Fruit fly (Drosophila melanogaster): Measurements from ENCODE around the gene mRpL2.

mRpL2 gene

dm6 chr3L:11119901-11120418 lies 687 bp upstream of the mRpL2 start (continued):
- TF ChIP-seq cato (GFP tag; optimal IDR thresholded peaks at IDR 0.05; ENCODE audit: borderline replicate concordance) (no peak), ara (GFP tag; IDR thresholded peaks at IDR 0.05) (no peak), usp (GFP tag; optimal IDR thresholded peaks at IDR 0.05) (no peak), Oaz (GFP tag; IDR thresholded peaks at IDR 0.05) (no peak), peb (GFP tag; IDR thresholded peaks at IDR 0.05) (no peak), CG8290 (GFP tag; optimal IDR thresholded peaks at IDR 0.05) (no peak), CG8290 (tag; optimal IDR thresholded peaks at IDR 0.05) (peak in 1 of 2 experiments; percentile 78), dimm (GFP tag; IDR thresholded peaks at IDR 0.05) (no peak), ATbp (GFP tag; optimal IDR thresholded peaks at IDR 0.05) (peak; percentile 66), disco-r (GFP tag; optimal IDR thresholded peaks at IDR 0.05) (no peak), Hmx (GFP tag; optimal IDR thresholded peaks at IDR 0.05) (no peak), ham (GFP tag; IDR thresholded peaks at IDR 0.05) (no peak), Dad (GFP tag; optimal IDR thresholded peaks at IDR 0.05) (no peak), yki (optimal IDR thresholded peaks at IDR 0.05) (no peak), CG10462 (GFP tag; optimal IDR thresholded peaks at IDR 0.05) (no peak), grn (GFP tag; optimal IDR thresholded peaks at IDR 0.05) (no peak), ab (GFP tag; optimal IDR thresholded peaks at IDR 0.05) (no peak), Abd-B (GFP tag; optimal IDR thresholded peaks at IDR 0.05) (no peak), CG9215 (GFP tag; IDR thresholded peaks at IDR 0.05) (no peak), run (tag; optimal IDR thresholded peaks at IDR 0.05) (no peak), Stat92E (GFP tag; optimal IDR thresholded peaks at IDR 0.05) (peak in 1 of 3 experiments; percentile 90), CG1602 (GFP tag; optimal IDR thresholded peaks at IDR 0.05) (no peak), CG2202 (tag; optimal IDR thresholded peaks at IDR 0.05) (peak; percentile 25), CG11696 (GFP tag; IDR thresholded peaks at IDR 0.05) (no peak), NfI (GFP tag; optimal IDR thresholded peaks at IDR 0.05) (no peak), nerfin-2 (GFP tag; IDR thresholded peaks at IDR 0.05; ENCODE audit: partially characterized antibody) (no peak), oc (tag; optimal IDR thresholded peaks at IDR 0.05) (peak; percentile 9), nmo (GFP tag; optimal IDR thresholded peaks at IDR 0.05) (peak; percentile 14), lov (optimal IDR thresholded peaks at IDR 0.05) (no peak), lov (GFP tag; IDR thresholded peaks at IDR 0.05) (no peak), Rfx (GFP tag; IDR thresholded peaks at IDR 0.05) (no peak; the same call in 1 of the 2 replicates), sc (optimal IDR thresholded peaks at IDR 0.05) (no peak), sc (GFP tag; optimal IDR thresholded peaks at IDR 0.05) (peak; percentile 42), CG11456 (GFP tag; IDR thresholded peaks at IDR 0.05) (no peak), CHES-1-like (GFP tag; optimal IDR thresholded peaks at IDR 0.05) (peak; percentile 27), CG4820 (GFP tag; optimal IDR thresholded peaks at IDR 0.05) (no peak), scrt (GFP tag; optimal IDR thresholded peaks at IDR 0.05) (peak; percentile 41), Sox102F (GFP tag; optimal IDR thresholded peaks at IDR 0.05) (no peak), Elba2 (GFP tag; optimal IDR thresholded peaks at IDR 0.05) (peak; percentile 51), CG9437 (GFP tag; optimal IDR thresholded peaks at IDR 0.05) (no peak), stc (GFP tag; IDR thresholded peaks at IDR 0.05) (no peak), lbe (GFP tag; optimal IDR thresholded peaks at IDR 0.05) (no peak), chn (GFP tag; optimal IDR thresholded peaks at IDR 0.05) (no peak), CG10209 (GFP tag; optimal IDR thresholded peaks at IDR 0.05) (peak; percentile 30), zfh1 (GFP tag; IDR thresholded peaks at IDR 0.05) (0 out of 3 replicates have a peak, but pooled peaks have one; percentile 18), CG1647 (GFP tag; optimal IDR thresholded peaks at IDR 0.05) (no peak), pb (GFP tag; optimal IDR thresholded peaks at IDR 0.05) (no peak), BtbVII (GFP tag; optimal IDR thresholded peaks at IDR 0.05) (peak; percentile 63), wek (GFP tag; optimal IDR thresholded peaks at IDR 0.05) (peak; percentile 64), B-H1 (GFP tag; IDR thresholded peaks at IDR 0.05) (no peak), CG2875 (GFP tag; optimal IDR thresholded peaks at IDR 0.05) (peak; percentile 35), wdn (GFP tag; IDR thresholded peaks at IDR 0.05) (no peak), gce (GFP tag; IDR thresholded peaks at IDR 0.05) (no peak)

Measured in whole organism, embryonic.